Worm (Caenorhabditis elegans): ENCODE measurements around the gene H28G03.3.

- TF ChIP-seq dao-5 (tag; optimal IDR thresholded peaks at IDR 0.05) (no peak), him-1 (tag; optimal IDR thresholded peaks at IDR 0.05) (no peak), W03F9.2 (tag; optimal IDR thresholded peaks at IDR 0.05) (no peak)
Measured at ce11 chrX:5275209-5275608, 49.0 kb upstream of the H28G03.3 start, which contains the start of gene hst-6.

All from whole organism, L4/young adult.